Fruit fly (Drosophila melanogaster): Measurements from ENCODE around the gene CG16721.

The CG16721 gene

DNA sequence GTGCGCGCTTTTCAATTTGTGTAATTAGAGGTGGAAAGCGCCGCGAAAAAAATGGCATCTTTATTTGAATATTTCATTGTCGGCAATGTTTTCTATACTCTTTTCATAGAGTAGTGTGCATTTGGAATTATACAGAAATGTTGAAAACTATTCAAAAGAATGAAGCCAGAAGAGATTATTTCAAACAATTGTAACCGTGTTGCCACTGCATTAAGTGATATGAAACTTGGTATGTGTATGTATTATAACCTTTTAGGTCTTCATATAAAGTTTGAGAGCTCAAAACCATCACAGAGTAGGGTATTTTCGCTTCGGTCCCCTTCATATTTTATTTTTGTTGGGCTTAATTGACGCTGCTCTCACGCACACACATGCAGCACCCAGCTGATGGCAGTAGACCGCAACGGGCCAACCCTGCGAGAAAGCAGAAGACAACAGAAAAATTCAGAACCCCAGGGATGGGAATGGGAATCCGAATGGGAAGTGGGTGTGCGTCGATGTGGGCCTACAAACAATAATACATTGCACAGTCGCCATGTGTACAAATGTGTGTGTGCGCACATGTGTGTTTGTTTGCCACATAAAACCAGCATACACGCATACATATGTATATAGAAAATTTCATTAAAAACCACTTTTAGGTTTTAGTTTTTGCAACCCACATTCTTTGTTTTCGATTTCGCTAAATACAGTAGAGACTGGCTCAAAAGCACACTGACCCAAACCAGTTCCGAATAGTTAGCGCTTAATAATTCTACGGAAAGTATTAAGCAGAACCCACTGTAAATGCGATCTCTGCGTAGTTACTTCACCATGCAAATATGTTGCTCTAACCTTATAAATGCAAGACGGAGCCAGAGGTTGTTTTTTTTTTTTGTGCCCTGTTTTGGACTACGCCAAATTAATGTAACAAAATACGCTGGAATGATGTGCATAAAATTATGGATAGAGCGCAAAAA lies 15.1 kb downstream of the CG16721 start (continued):
- TF ChIP-seq Six4 (GFP tag; optimal IDR thresholded peaks at IDR 0.05) (no peak), CG43689 (GFP tag; IDR thresholded peaks at IDR 0.05) (no peak), en (GFP tag; optimal IDR thresholded peaks at IDR 0.05) (no peak), H15 (GFP tag; IDR thresholded peaks at IDR 0.05) (no peak), Atf6 (GFP tag; IDR thresholded peaks at IDR 0.05) (no peak), ken (GFP tag; IDR thresholded peaks at IDR 0.05) (no peak), CHES-1-like (GFP tag; optimal IDR thresholded peaks at IDR 0.05) (no peak), CG3163 (GFP tag; optimal IDR thresholded peaks at IDR 0.05) (no peak), p53 (GFP tag; optimal IDR thresholded peaks at IDR 0.05) (no peak), CG7271 (tag; optimal IDR thresholded peaks at IDR 0.05) (no peak), tap (tag; optimal IDR thresholded peaks at IDR 0.05) (no peak), CG6791 (GFP tag; IDR thresholded peaks at IDR 0.05; ENCODE audit: partially characterized antibody) (no peak), wek (GFP tag; optimal IDR thresholded peaks at IDR 0.05) (no peak), Fer2 (tag; optimal IDR thresholded peaks at IDR 0.05) (no peak), disco-r (GFP tag; optimal IDR thresholded peaks at IDR 0.05) (no peak), CG2202 (tag; optimal IDR thresholded peaks at IDR 0.05) (no peak), CG15696 (tag; optimal IDR thresholded peaks at IDR 0.05) (no peak), CG15011 (GFP tag; optimal IDR thresholded peaks at IDR 0.05) (no peak), CG6813 (GFP tag; optimal IDR thresholded peaks at IDR 0.05) (no peak), fd96Cb (tag; optimal IDR thresholded peaks at IDR 0.05) (no peak), Adf1 (GFP tag; IDR thresholded peaks at IDR 0.05) (no peak), CG7963 (GFP tag; IDR thresholded peaks at IDR 0.05; ENCODE audit: partially characterized antibody) (no peak), Dref (GFP tag; IDR thresholded peaks at IDR 0.05) (no peak), Meics (GFP tag; optimal IDR thresholded peaks at IDR 0.05) (no peak), CG8281 (tag; optimal IDR thresholded peaks at IDR 0.05) (no peak), tio (GFP tag; optimal IDR thresholded peaks at IDR 0.05) (no peak), CG3281 (GFP tag; optimal IDR thresholded peaks at IDR 0.05) (no peak), NfI (GFP tag; optimal IDR thresholded peaks at IDR 0.05) (no peak), NFAT (GFP tag; IDR thresholded peaks at IDR 0.05) (no peak), CG15514 (GFP tag; optimal IDR thresholded peaks at IDR 0.05) (no peak), so (GFP tag; IDR thresholded peaks at IDR 0.05) (no peak), sens (GFP tag) (peak; percentile 2), Optix (GFP tag; IDR thresholded peaks at IDR 0.05) (no peak), CG12071 (GFP tag; optimal IDR thresholded peaks at IDR 0.05) (no peak), CG31224 (GFP tag; IDR thresholded peaks at IDR 0.05) (no peak; the same call in 1 of the 2 replicates), CG9609 (GFP tag; optimal IDR thresholded peaks at IDR 0.05) (no peak), ssp (GFP tag; IDR thresholded peaks at IDR 0.05) (no peak), chif (GFP tag; optimal IDR thresholded peaks at IDR 0.05) (no peak), gt (GFP tag; IDR thresholded peaks at IDR 0.05) (no peak), CG11085 (GFP tag; IDR thresholded peaks at IDR 0.05) (no peak), Stat92E (GFP tag; optimal IDR thresholded peaks at IDR 0.05) (no peak), Pdp1 (GFP tag; optimal IDR thresholded peaks at IDR 0.05) (no peak), ab (GFP tag; optimal IDR thresholded peaks at IDR 0.05) (no peak), stc (GFP tag; IDR thresholded peaks at IDR 0.05) (no peak), MBD-R2 (GFP tag; IDR thresholded peaks at IDR 0.05) (no peak), Atf3 (GFP tag; optimal IDR thresholded peaks at IDR 0.05) (no peak), eyg (GFP tag; optimal IDR thresholded peaks at IDR 0.05) (no peak), CG1602 (GFP tag; optimal IDR thresholded peaks at IDR 0.05) (peak; percentile 9), CG6254 (GFP tag; optimal IDR thresholded peaks at IDR 0.05) (no peak), z (GFP tag; IDR thresholded peaks at IDR 0.05) (0 out of 3 replicates have a peak, but pooled peaks have one; percentile 30)
